Worm (Caenorhabditis elegans) whole organism, young adult: ENCODE measurements around the gene F41E6.12.

ENCODE experiments used
- B0019.2 ChIP-seq: fragments of 200-800 bp; sonication (Bioruptor generic); conservative IDR thresholded peaks from 2 replicates; pipeline ENCODE4 v1.3.6; 2022; ENCODE audit warnings: missing genetic modification reagents, missing genetic modification characterization, missing compliant biosample characterization
- B0336.3 ChIP-seq: fragments of 200-800 bp; sonication (Bioruptor generic); IDR thresholded peaks from 2 replicates; pipeline ENCODE4 v1.3.6; 2022; ENCODE audit warnings: missing genetic modification characterization, missing compliant biosample characterization
- C06A6.2 ChIP-seq: fragments of 200-800 bp; sonication (Bioruptor generic); conservative IDR thresholded peaks from 2 replicates; pipeline ENCODE4 v1.3.6; 2022; ENCODE audit warnings: missing genetic modification characterization, missing compliant biosample characterization
- F10E7.11 ChIP-seq: sonication (generic microtip); optimal IDR thresholded peaks from 2 replicates; lab custom pipeline; 2017; ENCODE audit warnings: mild to moderate bottlenecking, missing genetic modification characterization, moderate library complexity, missing compliant biosample characterization
- F33H1.4 ChIP-seq: fragments of 200-800 bp; sonication (Bioruptor generic); IDR thresholded peaks from 2 replicates; pipeline ENCODE4 v1.3.6; 2022; ENCODE audit warnings: missing genetic modification reagents, missing genetic modification characterization, missing compliant biosample characterization
- F37B4.10 ChIP-seq: fragments of 200-800 bp; sonication (Bioruptor generic); IDR thresholded peaks from 2 replicates; pipeline ENCODE4 v1.3.6; 2022; ENCODE audit warnings: missing genetic modification characterization, missing compliant biosample characterization
- F52B5.7 ChIP-seq: sonication (generic microtip); optimal IDR thresholded peaks from 2 replicates; lab custom pipeline; 2016; ENCODE audit warnings: mild to moderate bottlenecking, missing genetic modification characterization, missing compliant biosample characterization
- K11D2.4 ChIP-seq: fragments of 200-800 bp; sonication (Bioruptor generic); IDR thresholded peaks from 2 replicates; pipeline ENCODE4 v1.3.6; 2022; ENCODE audit warnings: missing genetic modification reagents, missing genetic modification characterization, missing compliant biosample characterization
- K12H6.12 ChIP-seq: fragments of 200-800 bp; sonication (Bioruptor generic); optimal IDR thresholded peaks from 2 replicates; lab custom pipeline; 2018; ENCODE audit warnings: mild to moderate bottlenecking, missing genetic modification characterization, missing compliant biosample characterization
- T07F8.4 ChIP-seq: sonication (generic microtip); optimal IDR thresholded peaks from 2 replicates; lab custom pipeline; 2016; ENCODE audit warnings: mild to moderate bottlenecking, missing genetic modification characterization, moderate library complexity, missing compliant biosample characterization
- T26A5.8 ChIP-seq: sonication (generic microtip); optimal IDR thresholded peaks from 2 replicates; lab custom pipeline; 2016; ENCODE audit warnings: missing genetic modification characterization, missing compliant biosample characterization
- Y53G8AR.9 ChIP-seq: fragments of 200-800 bp; sonication (Bioruptor generic); conservative IDR thresholded peaks from 2 replicates; pipeline ENCODE4 v1.3.6; 2022; ENCODE audit warnings: missing genetic modification reagents, missing genetic modification characterization, missing compliant biosample characterization
- Y67H2A.10 ChIP-seq: fragments of 200-800 bp; sonication (Bioruptor generic); conservative IDR thresholded peaks from 2 replicates; pipeline ENCODE4 v1.3.6; 2022; ENCODE audit warnings: missing genetic modification reagents, missing genetic modification characterization, missing compliant biosample characterization
- Y95B8A.8 ChIP-seq: fragments of 200-800 bp; sonication (Bioruptor generic); IDR thresholded peaks from 2 replicates; pipeline ENCODE4 v1.3.6; 2022; ENCODE audit warnings: missing genetic modification reagents, missing genetic modification characterization, missing compliant biosample characterization
- akir-1 ChIP-seq: fragments of 200-800 bp; sonication (Bioruptor generic); optimal IDR thresholded peaks from 2 replicates; lab custom pipeline; 2018; ENCODE audit warnings: mild to moderate bottlenecking, missing genetic modification characterization, moderate library complexity, missing compliant biosample characterization
- attf-5 ChIP-seq: fragments of 200-800 bp; sonication (Bioruptor generic); optimal IDR thresholded peaks from 2 replicates; lab custom pipeline; 2018; ENCODE audit warnings: mild to moderate bottlenecking, missing genetic modification characterization, missing compliant biosample characterization
- attf-6 ChIP-seq: fragments of 200-800 bp; sonication (Bioruptor generic); IDR thresholded peaks from 2 replicates; pipeline ENCODE4 v1.3.6; 2022; ENCODE audit warnings: missing genetic modification reagents, missing genetic modification characterization, missing compliant biosample characterization
- bed-1 ChIP-seq: fragments of 200-800 bp; sonication (Bioruptor generic); IDR thresholded peaks from 2 replicates; pipeline ENCODE4 v1.3.6; 2022; ENCODE audit warnings: missing genetic modification reagents, missing genetic modification characterization, missing compliant biosample characterization
- cebp-2 ChIP-seq: fragments of 200-800 bp; sonication (Bioruptor generic); IDR thresholded peaks from 2 replicates; pipeline ENCODE4 v1.3.6; 2022; ENCODE audit warnings: missing genetic modification characterization, missing compliant biosample characterization
- dox-1 ChIP-seq: fragments of 200-800 bp; sonication (Bioruptor generic); IDR thresholded peaks from 2 replicates; pipeline ENCODE4 v1.3.6; 2022; ENCODE audit warnings: missing genetic modification reagents, missing genetic modification characterization, missing compliant biosample characterization
- dpff-1 ChIP-seq: sonication (generic microtip); optimal IDR thresholded peaks from 2 replicates; lab custom pipeline; 2017; ENCODE audit warnings: mild to moderate bottlenecking, missing genetic modification characterization, missing compliant biosample characterization
- dpl-1 ChIP-seq: fragments of 150-350 bp; optimal IDR thresholded peaks from 2 replicates; lab custom pipeline; 2014; ENCODE audit warnings: missing biosample characterization, missing genetic modification reagents, missing genetic modification characterization
- egl-44 ChIP-seq: fragments of 200-800 bp; sonication (Bioruptor generic); IDR thresholded peaks from 2 replicates; pipeline ENCODE4 v1.3.6; 2022; ENCODE audit warnings: missing genetic modification reagents, missing genetic modification characterization, missing compliant biosample characterization
- hrde-1 ChIP-seq: sonication (generic microtip); optimal IDR thresholded peaks from 2 replicates; lab custom pipeline; 2016; ENCODE audit warnings: missing genetic modification characterization, mild to moderate bottlenecking, missing compliant biosample characterization, moderate library complexity, missing genotype, missing genetic modification reagents, borderline replicate concordance
- lin-26 ChIP-seq: fragments of 200-800 bp; sonication (Bioruptor generic); IDR thresholded peaks from 2 replicates; pipeline ENCODE4 v1.3.6; 2022; ENCODE audit warnings: missing genetic modification reagents, missing genetic modification characterization, missing compliant biosample characterization
- lin-35 ChIP-seq, 3 experiments: fragments of 150-350 bp in 2 of 3; sonication (generic microtip) in 1 of 3; optimal IDR thresholded peaks; 2 replicates each; lab custom pipeline; 2014 to 2018; ENCODE audit warnings: missing biosample characterization in 3 of 3, missing genetic modification characterization in 3 of 3, missing genetic modification reagents in 3 of 3
- lsl-1 ChIP-seq: fragments of 200-800 bp; sonication (Bioruptor generic); optimal IDR thresholded peaks from 2 replicates; lab custom pipeline; 2018; ENCODE audit warnings: mild to moderate bottlenecking, missing genetic modification characterization, moderate library complexity, missing compliant biosample characterization
- lsy-27 ChIP-seq: sonication (generic microtip); optimal IDR thresholded peaks from 2 replicates; lab custom pipeline; 2017; ENCODE audit warnings: missing genetic modification characterization, mild to moderate bottlenecking, missing compliant biosample characterization, antibody characterized with exemption, missing genotype, borderline replicate concordance; ENCODE audit not compliant: insufficient read depth
- madf-10 ChIP-seq: sonication (generic microtip); optimal IDR thresholded peaks from 2 replicates; lab custom pipeline; 2016; ENCODE audit warnings: mild to moderate bottlenecking, missing genetic modification characterization, missing compliant biosample characterization
- madf-3 ChIP-seq: fragments of 200-800 bp; sonication (Bioruptor generic); IDR thresholded peaks from 2 replicates; pipeline ENCODE4 v1.3.6; 2022; ENCODE audit warnings: missing genetic modification reagents, missing genetic modification characterization, missing compliant biosample characterization
- madf-8 ChIP-seq: fragments of 200-800 bp; sonication (Bioruptor generic); conservative IDR thresholded peaks from 2 replicates; pipeline ENCODE4 v1.3.6; 2022; ENCODE audit warnings: missing genetic modification reagents, missing genetic modification characterization, missing compliant biosample characterization
- mes-4 ChIP-seq: sonication (generic microtip); optimal IDR thresholded peaks from 2 replicates; lab custom pipeline; 2016; ENCODE audit warnings: missing genotype, missing genetic modification characterization, missing compliant biosample characterization
- mxl-1 ChIP-seq: sonication (generic microtip); optimal IDR thresholded peaks from 2 replicates; lab custom pipeline; 2016; ENCODE audit warnings: missing genetic modification characterization, missing compliant biosample characterization
- nfya-2 ChIP-seq: fragments of 200-800 bp; sonication (Bioruptor generic); IDR thresholded peaks from 2 replicates; pipeline ENCODE4 v1.3.6; 2022; ENCODE audit warnings: missing genetic modification reagents, missing genetic modification characterization, missing compliant biosample characterization
- nfyb-1 ChIP-seq: fragments of 200-800 bp; sonication (Bioruptor generic); IDR thresholded peaks from 2 replicates; pipeline ENCODE4 v1.3.6; 2022; ENCODE audit warnings: missing genetic modification reagents, missing genetic modification characterization, missing compliant biosample characterization
- nhr-120 ChIP-seq: fragments of 200-800 bp; sonication (Bioruptor generic); IDR thresholded peaks from 2 replicates; pipeline ENCODE4 v1.3.6; 2022; ENCODE audit warnings: missing genetic modification characterization, missing compliant biosample characterization
- nhr-80 ChIP-seq: sonication (generic microtip); optimal IDR thresholded peaks from 2 replicates; lab custom pipeline; 2016; ENCODE audit warnings: missing genetic modification characterization, missing compliant biosample characterization
- pha-4 ChIP-seq: fragments of 150-350 bp; sonication (generic microtip); optimal IDR thresholded peaks from 2 replicates; lab custom pipeline; 2014; ENCODE audit warnings: missing biosample characterization, missing genetic modification reagents, missing genetic modification characterization
- sdz-38 ChIP-seq: sonication (generic microtip); optimal IDR thresholded peaks from 2 replicates; lab custom pipeline; 2016; ENCODE audit warnings: missing genotype, missing genetic modification characterization, missing compliant biosample characterization
- snpc-3.4 ChIP-seq: sonication (generic microtip); optimal IDR thresholded peaks from 2 replicates; lab custom pipeline; 2017; ENCODE audit warnings: missing genetic modification characterization, mild to moderate bottlenecking, missing compliant biosample characterization, antibody characterized with exemption, moderate library complexity, missing genotype, missing genetic modification reagents
- sptf-2 ChIP-seq: fragments of 200-800 bp; sonication (Bioruptor generic); optimal IDR thresholded peaks from 2 replicates; lab custom pipeline; 2018; ENCODE audit warnings: mild to moderate bottlenecking, missing genetic modification characterization, missing compliant biosample characterization
- tbp1 ChIP-seq: fragments of 200-800 bp; sonication (Bioruptor generic); optimal IDR thresholded peaks from 2 replicates; lab custom pipeline; 2018; ENCODE audit warnings: mild to moderate bottlenecking, missing genetic modification characterization, missing compliant biosample characterization
- unc-130 ChIP-seq: sonication (generic microtip); optimal IDR thresholded peaks from 2 replicates; lab custom pipeline; 2016; ENCODE audit warnings: missing genetic modification reagents, missing genetic modification characterization, missing compliant biosample characterization
- xnd-1 ChIP-seq: sonication (generic microtip); optimal IDR thresholded peaks from 2 replicates; lab custom pipeline; 2016; ENCODE audit warnings: missing genotype, missing genetic modification reagents, missing genetic modification characterization, missing compliant biosample characterization
- ztf-18 ChIP-seq: sonication (generic microtip); optimal IDR thresholded peaks from 2 replicates; lab custom pipeline; 2016; ENCODE audit warnings: missing genotype, mild to moderate bottlenecking, missing genetic modification characterization, missing compliant biosample characterization
- ztf-22 ChIP-seq: fragments of 200-800 bp; sonication (Bioruptor generic); optimal IDR thresholded peaks from 2 replicates; lab custom pipeline; 2018; ENCODE audit warnings: mild to moderate bottlenecking, missing genetic modification characterization, moderate library complexity, missing compliant biosample characterization
- ztf-3 ChIP-seq: fragments of 200-800 bp; sonication (Bioruptor generic); optimal IDR thresholded peaks from 2 replicates; lab custom pipeline; 2018; ENCODE audit warnings: mild to moderate bottlenecking, missing genetic modification characterization, missing compliant biosample characterization

Gene F41E6.12

DNA sequence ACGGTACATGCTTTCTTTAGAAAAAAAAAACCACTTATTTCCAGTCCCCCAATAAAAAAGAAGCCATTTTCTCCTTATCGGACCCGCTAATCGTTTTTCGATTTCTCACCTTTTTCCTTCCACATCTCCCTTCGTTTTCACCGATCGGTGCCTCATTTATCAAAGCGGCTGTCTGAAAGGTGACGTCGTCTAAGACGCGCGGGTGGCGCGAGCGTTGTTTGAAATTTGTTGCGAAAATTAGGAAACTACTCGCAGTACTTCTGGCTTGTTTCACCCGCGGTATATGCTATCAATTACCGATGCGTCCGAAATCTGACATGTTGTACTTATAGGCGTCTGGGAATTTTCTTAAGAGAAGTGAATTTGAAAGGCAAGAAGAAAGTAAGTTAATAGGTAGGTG is 23.2 kb upstream of the F41E6.12 start:
- TF ChIP-seq F33H1.4 (GFP tag; lab: Robert Waterston, UW), result no peak
- no peak for TF ChIP-seq F52B5.7 (tag; lab: Kevin White, UChicago)
- TF ChIP-seq lsl-1, result no peak
- no peak for TF ChIP-seq T07F8.4 (tag; lab: Kevin White, UChicago)
- no peak for TF ChIP-seq lin-26 (GFP tag; lab: Robert Waterston, UW)
- TF ChIP-seq unc-130, result no peak
- no peak for TF ChIP-seq bed-1 (GFP tag; lab: Robert Waterston, UW)
- no peak for TF ChIP-seq ztf-18 (tag; lab: Kevin White, UChicago)
- no peak for TF ChIP-seq nfyb-1 (GFP tag; lab: Robert Waterston, UW)
- TF ChIP-seq B0019.2, result no peak
- TF ChIP-seq nfya-2 (GFP tag; lab: Robert Waterston, UW), result no peak
- TF ChIP-seq lsy-27, result no peak
- TF ChIP-seq attf-5 (GFP tag; lab: Kevin White, UChicago), result no peak
- TF ChIP-seq dpff-1 (tag; lab: Kevin White, UChicago), result no peak
- no peak for TF ChIP-seq T26A5.8 (tag; lab: Kevin White, UChicago)
- TF ChIP-seq nhr-80 (tag; lab: Kevin White, UChicago), result no peak

ce11 chrV:8651007-8651711 is 22.2 kb upstream of the F41E6.12 start:
- TF ChIP-seq Y95B8A.8 (GFP tag; lab: Robert Waterston, UW) (no peak), nhr-120 (no peak), K12H6.12 (tag; lab: Kevin White, UChicago) (no peak), C06A6.2 (GFP tag; lab: Robert Waterston, UW) (no peak), B0336.3 (peak; percentile 56; the same call in 1 of the 2 replicates), F37B4.10 (GFP tag; lab: Robert Waterston, UW) (no peak), tbp1 (GFP tag; lab: Kevin White, UChicago) (peak; percentile 47), madf-10 (tag; lab: Kevin White, UChicago) (peak; percentile 58), ztf-3 (no peak), Y67H2A.10 (GFP tag; lab: Robert Waterston, UW) (no peak), mes-4 (tag; lab: Kevin White, UChicago) (no peak), sdz-38 (tag; lab: Kevin White, UChicago) (no peak), K11D2.4 (GFP tag; lab: Robert Waterston, UW) (no peak), snpc-3.4 (tag; lab: Kevin White, UChicago) (no peak), pha-4 (tag; lab: Kevin White, UChicago) (peak; percentile 59), F10E7.11 (tag; lab: Kevin White, UChicago) (no peak), cebp-2 (no peak), madf-3 (GFP tag; lab: Robert Waterston, UW) (no peak), F33H1.4 (GFP tag; lab: Robert Waterston, UW) (no peak), dox-1 (GFP tag; lab: Robert Waterston, UW) (peak; percentile 75), madf-8 (GFP tag; lab: Robert Waterston, UW) (no peak), hrde-1 (tag; lab: Kevin White, UChicago) (no peak), bed-1 (GFP tag; lab: Robert Waterston, UW) (no peak), attf-6 (no peak), sptf-2 (GFP tag; lab: Kevin White, UChicago) (peak; percentile 46), mxl-1 (tag; lab: Kevin White, UChicago) (no peak), egl-44 (GFP tag; lab: Robert Waterston, UW) (peak; percentile 60; the same call in 1 of the 2 replicates), unc-130 (no peak), ztf-22 (GFP tag; lab: Kevin White, UChicago) (peak; percentile 97), dpl-1 (GFP tag; lab: Kevin White, UChicago) (no peak), akir-1 (GFP tag; lab: Kevin White, UChicago) (no peak), lin-35 (GFP tag; optimal IDR thresholded peaks at IDR 0.05; lab: Kevin White, UChicago) (no peak), ztf-18 (tag; lab: Kevin White, UChicago) (no peak), xnd-1 (tag; lab: Kevin White, UChicago) (no peak), lsy-27 (no peak), Y53G8AR.9 (GFP tag; lab: Robert Waterston, UW) (no peak)
